Worm (Caenorhabditis elegans) whole organism, young adult: ENCODE data around the gene str-207.

Experiments
- D2030.7 ChIP-seq: fragments of 200-800 bp; sonication (Bioruptor generic); IDR thresholded peaks from 2 replicates; pipeline ENCODE4 v1.3.6; 2022; ENCODE audit warnings: missing genetic modification reagents, missing genetic modification characterization, missing compliant biosample characterization
- F23B12.7 ChIP-seq: sonication (generic microtip); optimal IDR thresholded peaks from 2 replicates; lab custom pipeline; 2017; ENCODE audit warnings: missing genetic modification characterization, mild to moderate bottlenecking, missing compliant biosample characterization, antibody characterized with exemption, moderate library complexity; ENCODE audit not compliant: insufficient read depth
- F33H1.4 ChIP-seq: fragments of 200-800 bp; sonication (Bioruptor generic); IDR thresholded peaks from 2 replicates; pipeline ENCODE4 v1.3.6; 2022; ENCODE audit warnings: missing genetic modification reagents, missing genetic modification characterization, missing compliant biosample characterization
- F37B4.10 ChIP-seq: fragments of 200-800 bp; sonication (Bioruptor generic); IDR thresholded peaks from 2 replicates; pipeline ENCODE4 v1.3.6; 2022; ENCODE audit warnings: missing genetic modification characterization, missing compliant biosample characterization
- F57C9.4 ChIP-seq: sonication (generic microtip); optimal IDR thresholded peaks from 2 replicates; lab custom pipeline; 2017; ENCODE audit warnings: mild to moderate bottlenecking, missing genetic modification characterization, missing compliant biosample characterization
- T07F8.4 ChIP-seq: sonication (generic microtip); optimal IDR thresholded peaks from 2 replicates; lab custom pipeline; 2016; ENCODE audit warnings: mild to moderate bottlenecking, missing genetic modification characterization, moderate library complexity, missing compliant biosample characterization
- Y53G8AR.9 ChIP-seq: fragments of 200-800 bp; sonication (Bioruptor generic); conservative IDR thresholded peaks from 2 replicates; pipeline ENCODE4 v1.3.6; 2022; ENCODE audit warnings: missing genetic modification reagents, missing genetic modification characterization, missing compliant biosample characterization
- Y79H2A.3 ChIP-seq: fragments of 200-800 bp; sonication (Bioruptor generic); conservative IDR thresholded peaks from 2 replicates; pipeline ENCODE4 v1.3.6; 2022; ENCODE audit warnings: missing genetic modification reagents, missing genetic modification characterization, missing compliant biosample characterization
- ama-1 ChIP-seq, 3 experiments: fragments of 150-350 bp in 1 of 3; sonication (generic microtip) in 2 of 3; optimal IDR thresholded peaks; 2 replicates each; lab custom pipeline; 2014 to 2018; ENCODE audit warnings: missing biosample characterization in 2 of 3, missing genetic modification characterization in 2 of 3, missing genetic modification reagents in 2 of 3
- aptf-2 ChIP-seq: fragments of 200-800 bp; sonication (Bioruptor generic); conservative IDR thresholded peaks from 2 replicates; pipeline ENCODE4 v1.3.6; 2022; ENCODE audit warnings: missing genetic modification reagents, missing genetic modification characterization, missing compliant biosample characterization
- atf-7 ChIP-seq: sonication (generic microtip); optimal IDR thresholded peaks from 2 replicates; lab custom pipeline; 2017; ENCODE audit warnings: mild to moderate bottlenecking, missing genetic modification characterization, missing compliant biosample characterization
- attf-3 ChIP-seq: fragments of 200-800 bp; sonication (Bioruptor generic); conservative IDR thresholded peaks from 2 replicates; pipeline ENCODE4 v1.3.6; 2022; ENCODE audit warnings: missing genetic modification reagents, missing genetic modification characterization, missing compliant biosample characterization
- ceh-40 ChIP-seq: fragments of 200-800 bp; sonication (Bioruptor generic); IDR thresholded peaks from 2 replicates; pipeline ENCODE4 v1.3.6; 2022; ENCODE audit warnings: missing genetic modification characterization, missing compliant biosample characterization
- efl-1 ChIP-seq: fragments of 150-350 bp; optimal IDR thresholded peaks from 2 replicates; lab custom pipeline; 2014; ENCODE audit warnings: missing biosample characterization, missing genetic modification reagents, missing genetic modification characterization
- egrh-3 ChIP-seq: fragments of 200-800 bp; sonication (Bioruptor generic); IDR thresholded peaks from 2 replicates; pipeline ENCODE4 v1.3.6; 2022; ENCODE audit warnings: missing genetic modification reagents, missing genetic modification characterization, missing compliant biosample characterization
- ekl-4 ChIP-seq: fragments of 200-800 bp; sonication (Bioruptor generic); IDR thresholded peaks from 2 replicates; pipeline ENCODE4 v1.3.6; 2022; ENCODE audit warnings: missing genetic modification reagents, missing genetic modification characterization, missing compliant biosample characterization
- him-1 ChIP-seq: sonication (generic microtip); optimal IDR thresholded peaks from 2 replicates; lab custom pipeline; 2016; ENCODE audit warnings: missing genotype, missing genetic modification reagents, missing genetic modification characterization, missing compliant biosample characterization
- lin-40 ChIP-seq: sonication (generic microtip); optimal IDR thresholded peaks from 2 replicates; lab custom pipeline; 2016; ENCODE audit warnings: missing genetic modification characterization, mild to moderate bottlenecking, missing compliant biosample characterization, missing genotype, missing genetic modification reagents
- mcd-1 ChIP-seq: fragments of 200-800 bp; sonication (Bioruptor generic); IDR thresholded peaks from 2 replicates; pipeline ENCODE4 v1.3.6; 2022; ENCODE audit warnings: missing genetic modification reagents, missing genetic modification characterization, missing compliant biosample characterization
- mel-28 ChIP-seq: sonication (generic microtip); optimal IDR thresholded peaks from 2 replicates; lab custom pipeline; 2016; ENCODE audit warnings: borderline replicate concordance, mild to moderate bottlenecking, missing genetic modification characterization, missing compliant biosample characterization
- mxl-1 ChIP-seq: sonication (generic microtip); optimal IDR thresholded peaks from 2 replicates; lab custom pipeline; 2016; ENCODE audit warnings: missing genetic modification characterization, missing compliant biosample characterization
- nfya-1 ChIP-seq: sonication (generic microtip); optimal IDR thresholded peaks from 2 replicates; lab custom pipeline; 2017; ENCODE audit warnings: antibody characterized with exemption, missing compliant biosample characterization, missing genetic modification characterization, borderline replicate concordance; ENCODE audit not compliant: insufficient read depth
- pbrm-1 ChIP-seq: fragments of 200-800 bp; sonication (Bioruptor generic); IDR thresholded peaks from 2 replicates; pipeline ENCODE4 v1.3.6; 2022; ENCODE audit warnings: missing genetic modification reagents, missing genetic modification characterization, missing compliant biosample characterization
- rec-8 ChIP-seq, 2 experiments: sonication (generic microtip); optimal IDR thresholded peaks; 2 replicates each; lab custom pipeline; 2016; ENCODE audit warnings: mild to moderate bottlenecking in 2 of 2, missing genetic modification characterization in 2 of 2, missing genetic modification reagents in 2 of 2, missing genotype in 2 of 2, missing biosample characterization in 1 of 2, missing compliant biosample characterization in 1 of 2, moderate library complexity in 1 of 2
- repo-1 ChIP-seq: sonication (generic microtip); optimal IDR thresholded peaks from 2 replicates; lab custom pipeline; 2017; ENCODE audit warnings: mild to moderate bottlenecking, missing genetic modification characterization, missing compliant biosample characterization
- rpc-1 ChIP-seq, 2 experiments: fragments of 150-350 bp in 1 of 2; sonication (generic microtip) in 1 of 2; optimal IDR thresholded peaks; 2 replicates each; lab custom pipeline; 2014 to 2018; ENCODE audit warnings: missing biosample characterization in 1 of 2, missing genetic modification characterization in 1 of 2, missing genetic modification reagents in 1 of 2, missing genotype in 1 of 2
- snpc-1.1 ChIP-seq: sonication (generic microtip); optimal IDR thresholded peaks from 2 replicates; lab custom pipeline; 2017; ENCODE audit warnings: missing genetic modification characterization, mild to moderate bottlenecking, missing compliant biosample characterization, antibody characterized with exemption, moderate library complexity, missing genotype, missing genetic modification reagents; ENCODE audit not compliant: insufficient read depth
- somi-1 ChIP-seq: fragments of 200-800 bp; sonication (Bioruptor generic); optimal IDR thresholded peaks from 2 replicates; lab custom pipeline; 2018; ENCODE audit warnings: mild to moderate bottlenecking, missing genetic modification characterization, missing compliant biosample characterization
- tbp1 ChIP-seq: fragments of 200-800 bp; sonication (Bioruptor generic); optimal IDR thresholded peaks from 2 replicates; lab custom pipeline; 2018; ENCODE audit warnings: mild to moderate bottlenecking, missing genetic modification characterization, missing compliant biosample characterization
- tbx-9 ChIP-seq: sonication (generic microtip); optimal IDR thresholded peaks from 2 replicates; lab custom pipeline; 2016; ENCODE audit warnings: borderline replicate concordance, missing genetic modification characterization, inconsistent platforms, missing compliant biosample characterization
- tlf-1 ChIP-seq: fragments of 200-800 bp; sonication (Bioruptor generic); optimal IDR thresholded peaks from 2 replicates; lab custom pipeline; 2018; ENCODE audit warnings: mild to moderate bottlenecking, missing genetic modification characterization, missing compliant biosample characterization
- unc-130 ChIP-seq: sonication (generic microtip); optimal IDR thresholded peaks from 2 replicates; lab custom pipeline; 2016; ENCODE audit warnings: missing genetic modification reagents, missing genetic modification characterization, missing compliant biosample characterization
- unc-62 ChIP-seq: fragments of 150-350 bp; optimal IDR thresholded peaks from 2 replicates; lab custom pipeline; 2014; ENCODE audit warnings: missing biosample characterization, missing genetic modification reagents, missing genetic modification characterization
- xnd-1 ChIP-seq: sonication (generic microtip); optimal IDR thresholded peaks from 2 replicates; lab custom pipeline; 2016; ENCODE audit warnings: missing genotype, missing genetic modification reagents, missing genetic modification characterization, missing compliant biosample characterization
- ztf-6 ChIP-seq: fragments of 200-800 bp; sonication (Bioruptor generic); IDR thresholded peaks from 2 replicates; pipeline ENCODE4 v1.3.6; 2022; ENCODE audit warnings: missing genetic modification reagents, missing genetic modification characterization, missing compliant biosample characterization

Gene str-207

ce11 chrV:4951434-4951833 lies at the start of gene str-207:
TSS of gene str-207 (plus strand) at chrV:4951734.
- TF ChIP-seq F23B12.7 (tag; lab: Kevin White, UChicago), result no peak
- TF ChIP-seq pbrm-1, result no peak
- no peak for TF ChIP-seq F33H1.4 (GFP tag; lab: Robert Waterston, UW)
- no peak for TF ChIP-seq ceh-40 (GFP tag; lab: Robert Waterston, UW)
- TF ChIP-seq Y79H2A.3 (GFP tag; lab: Robert Waterston, UW), result no peak
- no peak for TF ChIP-seq attf-3 (GFP tag; lab: Robert Waterston, UW)
- no peak for TF ChIP-seq ekl-4 (GFP tag; lab: Robert Waterston, UW)
- TF ChIP-seq rec-8 (tag; optimal IDR thresholded peaks at IDR 0.05; lab: Kevin White, UChicago), result no peak
- TF ChIP-seq unc-130 (GFP tag; lab: Kevin White, UChicago), result no peak
- no peak for TF ChIP-seq ztf-6 (GFP tag; lab: Robert Waterston, UW)
- TF ChIP-seq D2030.7 (GFP tag; lab: Robert Waterston, UW), result no peak
- TF ChIP-seq aptf-2 (GFP tag; lab: Robert Waterston, UW), result no peak
- no peak for TF ChIP-seq repo-1 (tag; lab: Kevin White, UChicago)

ce11 chrV:4903696-4904095 lies 47.8 kb upstream of the str-207 start, which contains the start of gene ugt-8:
TSS of gene ugt-8 (plus strand) at chrV:4903930.
- no peak for TF ChIP-seq tbx-9 (tag; lab: Kevin White, UChicago)
- no peak for TF ChIP-seq T07F8.4 (tag; lab: Kevin White, UChicago)
- TF ChIP-seq mxl-1, result no peak
- no peak for TF ChIP-seq aptf-2 (GFP tag; lab: Robert Waterston, UW)
- no peak for TF ChIP-seq rpc-1 (optimal IDR thresholded peaks at IDR 0.05; lab: Kevin White, UChicago)
- no peak for TF ChIP-seq rpc-1 (tag; optimal IDR thresholded peaks at IDR 0.05; lab: Kevin White, UChicago)
- TF ChIP-seq Y53G8AR.9 (GFP tag; lab: Robert Waterston, UW), result no peak
- TF ChIP-seq, all 124 proteins: peak for 0

- TF ChIP-seq atf-7 (tag; lab: Kevin White, UChicago) (no peak), unc-130 (GFP tag; lab: Kevin White, UChicago) (no peak), somi-1 (GFP tag; lab: Kevin White, UChicago) (no peak), egrh-3 (GFP tag; lab: Robert Waterston, UW) (no peak), D2030.7 (GFP tag; lab: Robert Waterston, UW) (no peak), snpc-1.1 (tag; lab: Kevin White, UChicago) (no peak), tbx-9 (tag; lab: Kevin White, UChicago) (no peak), efl-1 (no peak), xnd-1 (tag; lab: Kevin White, UChicago) (no peak), Y79H2A.3 (GFP tag; lab: Robert Waterston, UW) (no peak), unc-62 (no peak), nfya-1 (tag; lab: Kevin White, UChicago) (no peak), F37B4.10 (no peak), him-1 (tag; lab: Kevin White, UChicago) (no peak), ama-1 (optimal IDR thresholded peaks at IDR 0.05; lab: Kevin White, UChicago) (no peak), ama-1 (GFP tag; optimal IDR thresholded peaks at IDR 0.05; lab: Kevin White, UChicago) (no peak), tlf-1 (no peak), F57C9.4 (tag; lab: Kevin White, UChicago) (no peak)
Observed at ce11 chrV:4905953-4906352, 45.6 kb upstream of the str-207 start, which contains the start of gene ugt-14. TSS of gene ugt-14 (plus strand) at chrV:4906253.

ce11 chrV:4908591-4908990 lies 42.9 kb upstream of the str-207 start, which contains the start of gene ugt-13:
TSS of gene ugt-13 (plus strand) at chrV:4908884.
- no peak for TF ChIP-seq mcd-1 (GFP tag; lab: Robert Waterston, UW)
- no peak for TF ChIP-seq mel-28
- TF ChIP-seq pbrm-1, result no peak
- TF ChIP-seq Y53G8AR.9 (GFP tag; lab: Robert Waterston, UW), result no peak
- no peak for TF ChIP-seq tbp1
- TF ChIP-seq lin-40 (tag; lab: Kevin White, UChicago), result peak; percentile 7
